Fruit fly (Drosophila melanogaster): ENCODE results near the gene CG42502.

The CG42502 gene

DNA sequence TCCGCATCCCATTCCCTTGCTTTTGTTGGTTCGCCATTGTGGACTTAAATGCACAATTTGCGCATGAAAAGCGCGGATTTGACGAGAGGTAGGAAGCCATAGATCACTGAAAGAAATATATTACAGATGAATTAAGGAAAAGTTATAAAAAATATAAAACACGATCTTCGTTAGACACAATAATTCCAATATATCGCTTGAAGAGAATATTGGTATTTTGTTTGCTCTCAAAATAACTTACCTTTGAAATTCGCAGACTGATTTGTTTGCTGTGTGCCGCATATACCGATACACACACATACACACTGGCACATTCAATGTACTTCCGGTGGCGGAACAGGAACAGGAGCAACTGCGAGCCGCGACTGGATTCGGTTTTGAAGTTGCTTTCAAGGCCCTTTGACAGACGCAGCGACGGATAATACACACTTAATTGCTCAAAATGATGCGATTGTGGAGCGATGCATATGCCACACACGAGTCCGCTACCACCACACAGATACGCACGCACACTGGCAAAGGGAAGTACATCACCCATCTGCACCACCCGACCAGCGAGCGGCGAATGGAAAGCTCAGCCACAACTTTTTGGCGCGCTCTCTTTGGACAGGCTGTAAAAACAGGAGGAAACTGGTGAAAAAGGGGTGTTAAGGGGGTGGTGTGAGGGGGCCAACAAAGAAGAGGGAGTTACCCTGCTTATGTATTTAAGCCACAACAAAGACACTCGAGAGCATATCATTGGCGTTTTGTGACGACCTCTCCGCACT, 5.2 kb downstream of the CG42502 start:
- no peak for TF ChIP-seq Dll (optimal IDR thresholded peaks at IDR 0.05)
- TF ChIP-seq EcR (GFP tag; optimal IDR thresholded peaks at IDR 0.05): no peak
- TF ChIP-seq pan (optimal IDR thresholded peaks at IDR 0.05): no peak
- TF ChIP-seq psq (optimal IDR thresholded peaks at IDR 0.05): no peak
- no peak for TF ChIP-seq CG8478 (optimal IDR thresholded peaks at IDR 0.05)
- TF ChIP-seq usp (GFP tag; optimal IDR thresholded peaks at IDR 0.05): no peak

dm6 chr2L:18805247-18805636, 5.8 kb downstream of the CG42502 start, which contains the start of gene CG43814:
TSS of gene CG43814 (minus strand) at chr2L:18805347.
- TF ChIP-seq Dll (optimal IDR thresholded peaks at IDR 0.05): no peak

DNA sequence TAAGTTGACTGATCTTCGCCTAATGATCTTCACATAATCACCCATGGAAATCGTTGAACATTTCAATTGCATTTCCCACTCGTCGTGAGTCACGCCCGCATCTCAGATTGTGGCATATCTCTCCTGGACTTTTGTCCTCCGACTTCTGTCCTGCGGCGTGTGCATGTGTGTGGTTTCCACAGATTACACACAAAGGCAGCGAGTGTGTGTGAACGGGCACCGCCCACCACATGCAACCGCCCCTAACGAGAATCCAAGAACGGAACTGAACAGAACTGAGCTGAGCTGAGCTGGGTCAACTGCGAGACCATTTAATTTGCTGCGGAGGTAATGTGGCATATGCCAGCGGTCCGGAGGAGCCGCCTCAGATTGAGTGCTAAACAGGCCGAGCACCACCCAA, 9.3 kb downstream of the CG42502 start:
- TF ChIP-seq usp (GFP tag; optimal IDR thresholded peaks at IDR 0.05) (no peak), CG8478 (optimal IDR thresholded peaks at IDR 0.05) (no peak)

dm6 chr2L:18796446-18796845, 14.6 kb downstream of the CG42502 start:
- TF ChIP-seq psq (optimal IDR thresholded peaks at IDR 0.05) (no peak), Dll (optimal IDR thresholded peaks at IDR 0.05) (no peak), usp (GFP tag; optimal IDR thresholded peaks at IDR 0.05) (no peak), CG8478 (optimal IDR thresholded peaks at IDR 0.05) (no peak), EcR (GFP tag; optimal IDR thresholded peaks at IDR 0.05) (no peak), pan (optimal IDR thresholded peaks at IDR 0.05) (no peak)

- TF ChIP-seq EcR (GFP tag; optimal IDR thresholded peaks at IDR 0.05) (no peak), usp (GFP tag; optimal IDR thresholded peaks at IDR 0.05) (no peak), CG8478 (optimal IDR thresholded peaks at IDR 0.05) (no peak), psq (optimal IDR thresholded peaks at IDR 0.05) (no peak), Dll (optimal IDR thresholded peaks at IDR 0.05) (peak; percentile 87)
Observed at dm6 chr2L:18795917-18796402, 15.1 kb downstream of the CG42502 start.

- no peak for TF ChIP-seq pan (optimal IDR thresholded peaks at IDR 0.05)
- no peak for TF ChIP-seq Dll (optimal IDR thresholded peaks at IDR 0.05)
- TF ChIP-seq psq (optimal IDR thresholded peaks at IDR 0.05): no peak
- TF ChIP-seq EcR (GFP tag; optimal IDR thresholded peaks at IDR 0.05): no peak
- TF ChIP-seq usp (GFP tag; optimal IDR thresholded peaks at IDR 0.05): no peak
Observed at dm6 chr2L:18793243-18793642, 17.8 kb downstream of the CG42502 start.

DNA sequence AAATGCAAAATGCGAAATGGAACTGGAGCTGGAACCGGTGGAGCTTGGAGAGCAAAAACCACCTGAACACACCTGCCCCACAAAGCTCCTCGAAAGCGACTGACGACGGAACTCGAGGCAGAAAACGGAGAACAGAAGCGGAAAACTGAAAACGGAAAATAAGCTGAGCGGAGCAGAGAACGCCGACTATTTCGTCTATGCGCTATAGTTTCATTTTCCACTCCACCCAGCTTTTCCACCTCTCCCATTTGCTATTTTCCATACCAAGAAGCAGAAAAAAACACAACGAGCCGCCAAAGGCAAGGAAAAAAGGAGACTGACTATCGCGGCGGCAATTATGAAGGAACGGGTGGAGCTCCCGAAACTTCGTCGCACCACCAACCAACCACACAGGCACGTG, 18.2 kb downstream of the CG42502 start, which contains the start of gene ham:
Gene ham, minus strand, starts transcription at position 101 of the 400 bp plus-strand sequence.
- TF ChIP-seq pan (optimal IDR thresholded peaks at IDR 0.05): no peak
- no peak for TF ChIP-seq psq (optimal IDR thresholded peaks at IDR 0.05)
- no peak for TF ChIP-seq CG8478 (optimal IDR thresholded peaks at IDR 0.05)
- TF ChIP-seq EcR (GFP tag; optimal IDR thresholded peaks at IDR 0.05): no peak
- no peak for TF ChIP-seq Dll (optimal IDR thresholded peaks at IDR 0.05)
- TF ChIP-seq usp (GFP tag; optimal IDR thresholded peaks at IDR 0.05): no peak

DNA sequence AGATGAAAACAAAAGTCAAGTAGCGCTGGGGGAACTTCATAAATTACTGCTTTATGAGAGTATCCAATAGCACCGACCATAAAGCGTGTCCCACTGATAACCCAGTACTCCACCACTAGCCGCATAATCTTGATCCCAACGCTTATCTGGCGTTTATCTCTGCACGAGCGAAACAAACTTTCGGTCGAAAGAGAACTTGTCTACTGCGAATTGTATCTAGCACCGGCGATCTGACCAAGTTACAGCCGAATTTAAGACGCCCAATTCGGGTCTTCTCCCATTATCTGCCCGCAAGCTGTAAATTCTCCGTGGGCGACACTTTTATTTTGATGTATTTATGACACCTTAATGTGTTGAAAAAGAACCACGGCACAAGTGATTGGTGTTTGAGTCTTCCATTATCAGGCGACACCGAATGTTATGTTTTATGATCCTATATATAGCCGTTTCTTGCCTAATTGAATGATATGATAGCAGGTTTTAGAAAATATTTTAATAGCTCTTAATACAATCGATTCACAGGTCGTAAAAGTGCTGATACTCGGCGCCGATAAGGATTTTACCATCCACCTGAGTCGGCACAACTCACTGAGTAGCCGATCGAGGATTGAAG, 21.2 kb downstream of the CG42502 start:
- TF ChIP-seq EcR (GFP tag; optimal IDR thresholded peaks at IDR 0.05) (no peak), Dll (optimal IDR thresholded peaks at IDR 0.05) (no peak), usp (GFP tag; optimal IDR thresholded peaks at IDR 0.05) (no peak)

dm6 chr2L:18788953-18789352, 22.1 kb downstream of the CG42502 start:
- no peak for TF ChIP-seq EcR (GFP tag; optimal IDR thresholded peaks at IDR 0.05)
- TF ChIP-seq usp (GFP tag; optimal IDR thresholded peaks at IDR 0.05): no peak
- TF ChIP-seq psq (optimal IDR thresholded peaks at IDR 0.05): no peak

- TF ChIP-seq usp (GFP tag; optimal IDR thresholded peaks at IDR 0.05) (no peak), pan (optimal IDR thresholded peaks at IDR 0.05) (no peak), EcR (GFP tag; optimal IDR thresholded peaks at IDR 0.05) (no peak), CG8478 (optimal IDR thresholded peaks at IDR 0.05) (no peak), Dll (optimal IDR thresholded peaks at IDR 0.05) (no peak), psq (optimal IDR thresholded peaks at IDR 0.05) (no peak)
Observed at dm6 chr2L:18787415-18787989, 23.6 kb downstream of the CG42502 start.

DNA sequence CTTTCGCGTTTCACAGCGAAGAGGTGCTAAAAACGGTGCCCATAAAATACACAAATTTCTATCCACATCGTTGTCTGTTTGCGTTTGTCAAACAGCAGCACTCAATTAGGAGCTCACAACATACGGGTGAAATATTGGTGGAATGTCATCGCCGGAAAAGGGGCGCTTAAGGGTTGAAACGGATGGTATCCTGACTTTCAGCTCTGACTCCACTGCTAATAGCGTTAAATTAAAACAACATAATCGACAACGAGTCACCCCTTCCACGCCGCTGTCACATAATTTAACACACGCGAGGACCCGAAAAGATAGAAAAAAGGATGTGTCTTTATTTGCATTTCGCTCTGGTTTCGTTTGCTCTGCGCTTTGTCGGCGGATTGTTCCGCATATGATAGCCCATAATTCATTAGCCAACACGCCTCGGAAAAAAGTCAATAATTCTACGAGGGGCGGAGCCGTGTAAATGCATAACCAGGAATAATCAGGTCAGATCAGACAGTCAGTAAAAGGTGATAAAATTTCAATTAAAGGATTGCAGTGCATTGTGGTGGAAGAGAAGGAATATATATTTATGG, 25.9 kb downstream of the CG42502 start:
- TF ChIP-seq CG8478 (optimal IDR thresholded peaks at IDR 0.05) (no peak), pan (optimal IDR thresholded peaks at IDR 0.05) (no peak), psq (optimal IDR thresholded peaks at IDR 0.05) (no peak), Dll (optimal IDR thresholded peaks at IDR 0.05) (no peak), EcR (GFP tag; optimal IDR thresholded peaks at IDR 0.05) (no peak), usp (GFP tag; optimal IDR thresholded peaks at IDR 0.05) (no peak)

DNA sequence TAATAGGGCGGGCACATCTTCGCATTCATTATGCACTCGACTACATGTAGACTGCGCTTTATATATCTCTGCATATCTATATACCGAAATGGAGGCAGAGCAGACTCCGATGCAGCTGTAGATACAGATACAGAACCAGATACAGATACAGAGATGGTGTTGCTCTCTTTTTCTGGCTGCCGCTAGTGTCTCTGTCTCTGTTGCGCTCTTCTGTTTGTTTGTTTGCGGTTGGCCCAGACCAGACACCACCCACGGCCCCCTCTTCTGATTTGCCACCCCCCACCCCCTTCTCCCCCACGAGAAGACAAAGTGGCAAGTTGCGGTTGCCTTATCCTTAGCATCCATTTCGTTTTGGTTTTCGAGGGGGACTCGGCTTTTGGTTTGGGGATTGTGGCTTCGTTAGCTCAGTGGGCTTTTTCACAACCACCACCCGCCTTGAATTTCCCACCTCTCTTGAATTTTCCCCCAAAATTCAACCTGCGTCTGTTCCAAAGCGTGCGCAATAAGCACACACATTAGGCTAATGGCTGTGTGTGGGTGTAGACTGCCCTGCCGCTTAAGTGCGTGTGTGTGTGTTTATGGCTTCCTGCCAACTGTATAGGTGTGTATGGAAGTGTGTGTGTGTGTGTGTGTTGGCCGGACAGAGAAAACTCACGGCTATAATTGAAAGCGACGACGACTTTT, 27.6 kb downstream of the CG42502 start:
- TF ChIP-seq pan (optimal IDR thresholded peaks at IDR 0.05): no peak
- TF ChIP-seq usp (GFP tag; optimal IDR thresholded peaks at IDR 0.05): no peak
- TF ChIP-seq EcR (GFP tag; optimal IDR thresholded peaks at IDR 0.05): no peak
- no peak for TF ChIP-seq psq (optimal IDR thresholded peaks at IDR 0.05)
- TF ChIP-seq CG8478 (optimal IDR thresholded peaks at IDR 0.05): no peak
- no peak for TF ChIP-seq Dll (optimal IDR thresholded peaks at IDR 0.05)

All from whole organism.